Fruit fly (Drosophila melanogaster) whole organism, embryonic: Measurements from ENCODE around the gene tral.
A peak's percentile ranks its signal among the peaks of the same experiment; 100 is the strongest.

Experiments used
- Blimp-1 ChIP-seq: fragments of 200-800 bp; sonication (Bioruptor generic); optimal IDR thresholded peaks from 3 replicates; lab custom pipeline; 2018; ENCODE audit warnings: missing biosample characterization, missing genetic modification characterization, mild to moderate bottlenecking, moderate library complexity, missing genetic modification reagents
- HHEX ChIP-seq: fragments of 200-800 bp; sonication (Bioruptor generic); optimal IDR thresholded peaks from 3 replicates; lab custom pipeline; 2017; ENCODE audit warnings: missing biosample characterization, mild to moderate bottlenecking, missing genetic modification characterization, missing genetic modification reagents
- cas ChIP-seq: fragments of 200-800 bp; sonication (Bioruptor generic); IDR thresholded peaks from 2 replicates; pipeline ENCODE4 v1.3.6; 2022; ENCODE audit warnings: missing biosample characterization, missing genetic modification characterization
- fd64A ChIP-seq: fragments of 200-800 bp; sonication (Bioruptor generic); optimal IDR thresholded peaks from 3 replicates; lab custom pipeline; 2018; ENCODE audit warnings: missing biosample characterization, mild to moderate bottlenecking, missing genetic modification characterization
- inv ChIP-seq: fragments of 200-800 bp; sonication (Bioruptor generic); IDR thresholded peaks from 2 replicates; pipeline ENCODE4 v1.3.6; 2022; ENCODE audit warnings: missing biosample characterization, missing genetic modification characterization; ENCODE audit not compliant: partially characterized antibody
- wdn ChIP-seq: fragments of 200-800 bp; sonication (Bioruptor generic); IDR thresholded peaks from 2 replicates; pipeline ENCODE4 v1.3.6; 2022; ENCODE audit warnings: missing biosample characterization, missing genetic modification characterization

DNA sequence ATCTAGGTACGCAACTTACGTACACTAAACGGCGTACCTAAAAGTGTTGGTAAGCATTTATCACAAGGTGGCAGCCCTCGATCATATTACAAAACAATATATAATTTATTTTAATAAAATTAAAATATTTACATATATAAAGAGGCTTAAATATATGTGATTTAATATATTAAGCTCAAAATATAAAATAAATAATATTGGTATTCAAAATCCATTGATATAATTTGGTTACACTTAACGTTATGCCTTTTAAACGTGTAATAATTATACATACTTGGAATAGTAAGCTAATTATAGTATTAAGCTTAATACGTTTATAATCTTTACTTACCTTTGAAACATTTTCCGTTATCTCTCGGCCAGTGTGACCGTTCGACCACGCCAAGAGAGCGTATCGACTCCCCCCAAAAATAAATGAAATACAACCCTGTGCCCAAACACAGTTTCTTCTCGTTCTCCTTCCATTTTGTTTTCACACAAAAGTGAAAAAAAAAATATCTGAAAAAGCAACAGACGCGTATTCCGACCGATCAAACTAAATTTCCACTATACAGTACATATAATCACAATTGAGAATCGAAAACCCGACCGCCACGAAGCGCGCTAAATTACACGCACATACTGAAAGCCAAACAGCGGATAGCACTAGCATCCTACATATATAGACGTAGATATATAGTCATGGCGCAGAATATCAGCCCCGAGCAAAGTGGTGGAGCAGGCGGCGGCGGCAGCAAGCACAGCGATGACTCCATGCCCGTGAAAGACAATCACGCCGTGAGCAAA lies 10.8 kb upstream of the tral start, which contains the start of the genes CG10646 and vih:
- TF ChIP-seq fd64A (GFP tag; lab: Kevin White, UChicago) (no peak), Blimp-1 (GFP tag; lab: Kevin White, UChicago) (no peak), cas (GFP tag; lab: Robert Waterston, UW) (no peak), HHEX (GFP tag; lab: Kevin White, UChicago) (peak; percentile 58), wdn (no peak), inv (no peak)
